Worm (Caenorhabditis elegans): ENCODE data around the gene C15H11.10.

Gene C15H11.10

ce11 chrV:14426013-14426412 is 34.1 kb downstream of the C15H11.10 start:
- no peak for TF ChIP-seq rbr-2 (tag; optimal IDR thresholded peaks at IDR 0.05)
- peak in 1 of 2 experiments; percentile 63 for TF ChIP-seq unc-62 (GFP tag; optimal IDR thresholded peaks at IDR 0.05 in 1 of 2)
- no peak for TF ChIP-seq unc-62 (tag; optimal IDR thresholded peaks at IDR 0.05)

- TF ChIP-seq unc-62 (GFP tag; optimal IDR thresholded peaks at IDR 0.05 in 1 of 2) (peak in 1 of 2 experiments; percentile 99), unc-62 (tag; optimal IDR thresholded peaks at IDR 0.05) (no peak), nhr-10 (tag; optimal IDR thresholded peaks at IDR 0.05) (no peak), ZK546.5 (tag; optimal IDR thresholded peaks at IDR 0.05) (no peak), aha-1 (tag) (peak; percentile 30)
Observed at ce11 chrV:14427069-14427825, 35.3 kb downstream of the C15H11.10 start.

- no peak for TF ChIP-seq nhr-102 (tag; optimal IDR thresholded peaks at IDR 0.05)
- TF ChIP-seq saeg-2 (GFP tag; IDR thresholded peaks at IDR 0.05): no peak
- TF ChIP-seq unc-62 (GFP tag; optimal IDR thresholded peaks at IDR 0.05 in 1 of 2): peak in 1 of 2 experiments; percentile 29
- no peak for TF ChIP-seq unc-62 (tag; optimal IDR thresholded peaks at IDR 0.05)
Observed at ce11 chrV:14428865-14429264, 36.9 kb downstream of the C15H11.10 start, which contains the start of gene F23B12.1. Gene F23B12.1 (plus strand): TSS chrV:14429165.

- TF ChIP-seq lsy-2 (tag; optimal IDR thresholded peaks at IDR 0.05) (no peak), nhr-111 (GFP tag; optimal IDR thresholded peaks at IDR 0.05) (no peak), zip-11 (GFP tag; IDR thresholded peaks at IDR 0.05) (no peak), spr-3 (GFP tag; optimal IDR thresholded peaks at IDR 0.05) (no peak), mxl-2 (GFP tag; conservative IDR thresholded peaks at IDR 0.05) (no peak), hif-1 (tag; optimal IDR thresholded peaks at IDR 0.05) (no peak), skn-1 (tag; optimal IDR thresholded peaks at IDR 0.05) (no peak), mep-1 (tag; optimal IDR thresholded peaks at IDR 0.05) (no peak), jun-1 (tag; optimal IDR thresholded peaks at IDR 0.05) (no peak)
Observed at ce11 chrV:14432259-14432658, 40.3 kb downstream of the C15H11.10 start, which contains the start of gene egl-1. Gene egl-1 (minus strand): TSS chrV:14432359.

ce11 chrV:14433584-14433983 is 41.7 kb downstream of the C15H11.10 start:
- no peak for TF ChIP-seq Y5F2A.4 (GFP tag; optimal IDR thresholded peaks at IDR 0.05)
- TF ChIP-seq tra-1 (GFP tag; IDR thresholded peaks at IDR 0.05): no peak
- no peak for TF ChIP-seq nhr-48 (tag; optimal IDR thresholded peaks at IDR 0.05)
- no peak for TF ChIP-seq F10B5.3 (tag; optimal IDR thresholded peaks at IDR 0.05)
- TF ChIP-seq ama-1 (optimal IDR thresholded peaks at IDR 0.05): no peak
- no peak for TF ChIP-seq ztf-7 (tag; optimal IDR thresholded peaks at IDR 0.05)
- TF ChIP-seq skn-1 (tag; optimal IDR thresholded peaks at IDR 0.05): no peak
- no peak for TF ChIP-seq snpc-1.2 (GFP tag; IDR thresholded peaks at IDR 0.05)
- TF ChIP-seq tag-97 (GFP tag; IDR thresholded peaks at IDR 0.05): no peak
- no peak for TF ChIP-seq lin-38 (GFP tag; IDR thresholded peaks at IDR 0.05)
- TF ChIP-seq daf-8 (GFP tag; IDR thresholded peaks at IDR 0.05): no peak
- TF ChIP-seq unc-39 (tag; optimal IDR thresholded peaks at IDR 0.05): no peak

- no peak for TF ChIP-seq zip-2 (tag; optimal IDR thresholded peaks at IDR 0.05)
- no peak for TF ChIP-seq T26A8.4 (GFP tag; IDR thresholded peaks at IDR 0.05)
- no peak for TF ChIP-seq arid-1 (GFP tag; conservative IDR thresholded peaks at IDR 0.05)
- no peak for TF ChIP-seq mdt-29 (GFP tag; IDR thresholded peaks at IDR 0.05)
- no peak for TF ChIP-seq daf-16 (GFP tag; optimal IDR thresholded peaks at IDR 0.05)
- no peak for TF ChIP-seq daf-16 (tag; optimal IDR thresholded peaks at IDR 0.05)
- TF ChIP-seq F10B5.3 (tag; optimal IDR thresholded peaks at IDR 0.05): no peak
- TF ChIP-seq ama-1 (optimal IDR thresholded peaks at IDR 0.05): no peak
- no peak for TF ChIP-seq lsy-2 (tag; optimal IDR thresholded peaks at IDR 0.05)
Observed at ce11 chrV:14436195-14436594, 44.3 kb downstream of the C15H11.10 start.

Measured in whole organism, L4 larva.